Worm (Caenorhabditis elegans) whole organism, L4 larva: Measurements from ENCODE around the gene Y45F10C.4.

Experiments
- dpl-1 ChIP-seq: fragments of 150-350 bp; optimal IDR thresholded peaks from 2 replicates; lab custom pipeline; 2014; ENCODE audit warnings: missing biosample characterization, missing genetic modification reagents, missing genetic modification characterization
- fkh-10 ChIP-seq: fragments of 150-350 bp; optimal IDR thresholded peaks from 2 replicates; lab custom pipeline; 2014; ENCODE audit warnings: missing biosample characterization, missing genetic modification reagents, missing genetic modification characterization
- lin-39 ChIP-seq: fragments of 150-350 bp; optimal IDR thresholded peaks from 2 replicates; lab custom pipeline; 2014; ENCODE audit warnings: missing biosample characterization, missing genetic modification reagents, missing genetic modification characterization
- nhr-11 ChIP-seq: fragments of 150-350 bp; optimal IDR thresholded peaks from 2 replicates; lab custom pipeline; 2014; ENCODE audit warnings: missing biosample characterization, missing genetic modification characterization
- nhr-237 ChIP-seq: sonication (generic microtip); optimal IDR thresholded peaks from 2 replicates; lab custom pipeline; 2017; ENCODE audit warnings: missing biosample characterization, missing genetic modification characterization
- nhr-41 ChIP-seq: fragments of 200-800 bp; sonication (Bioruptor generic); IDR thresholded peaks from 2 replicates; pipeline ENCODE4 v1.3.6; 2022; ENCODE audit warnings: missing genetic modification reagents, missing genetic modification characterization, missing compliant biosample characterization
- pqm-1 ChIP-seq: sonication (generic microtip); optimal IDR thresholded peaks from 2 replicates; lab custom pipeline; 2017; ENCODE audit warnings: missing biosample characterization, missing genetic modification characterization
- unc-130 ChIP-seq: sonication (generic microtip); optimal IDR thresholded peaks from 2 replicates; lab custom pipeline; 2016; ENCODE audit warnings: missing genetic modification reagents, missing genetic modification characterization, missing compliant biosample characterization
- zip-2 ChIP-seq: fragments of 150-350 bp; optimal IDR thresholded peaks from 2 replicates; lab custom pipeline; 2014; ENCODE audit warnings: missing biosample characterization, missing genetic modification characterization

- TF ChIP-seq nhr-41: no peak
- no peak for TF ChIP-seq lin-39
- TF ChIP-seq pqm-1 (tag; lab: Kevin White, UChicago): no peak
- no peak for TF ChIP-seq nhr-237 (tag; lab: Kevin White, UChicago)
- no peak for TF ChIP-seq fkh-10 (GFP tag; lab: Kevin White, UChicago)
- no peak for TF ChIP-seq dpl-1
- no peak for TF ChIP-seq unc-130 (GFP tag; lab: Kevin White, UChicago)
- TF ChIP-seq zip-2 (tag; lab: Kevin White, UChicago): no peak
- no peak for TF ChIP-seq nhr-11 (tag; lab: Kevin White, UChicago)
Observed at ce11 chrIV:13692522-13692921, 28.5 kb upstream of the Y45F10C.4 start.
